Fruit fly (Drosophila melanogaster) whole organism, pupa: ENCODE results near the gene slp2.

Source experiments
- CG10348 ChIP-seq: fragments of 200-800 bp; sonication (Bioruptor generic); IDR thresholded peaks from 2 replicates; pipeline ENCODE4 v1.3.6; 2022; ENCODE audit warnings: missing biosample characterization, missing genetic modification characterization
- CG12605 ChIP-seq: fragments of 200-800 bp; sonication (Bioruptor generic); IDR thresholded peaks from 2 replicates; pipeline ENCODE4 v1.3.6; 2022; ENCODE audit warnings: missing biosample characterization, missing genetic modification characterization
- CG13204 ChIP-seq: fragments of 200-800 bp; sonication (Bioruptor generic); optimal IDR thresholded peaks from 2 replicates; lab custom pipeline; 2018; ENCODE audit warnings: missing biosample characterization, mild to moderate bottlenecking, missing genetic modification characterization, moderate library complexity
- CG14655 ChIP-seq: fragments of 200-800 bp; sonication (Bioruptor generic); optimal IDR thresholded peaks from 3 replicates; lab custom pipeline; 2017; ENCODE audit warnings: mild to moderate bottlenecking, missing biosample characterization, missing genetic modification reagents, missing genetic modification characterization
- CG15710 ChIP-seq: fragments of 200-800 bp; sonication (Bioruptor generic); optimal IDR thresholded peaks from 2 replicates; lab custom pipeline; 2018; ENCODE audit warnings: missing biosample characterization, mild to moderate bottlenecking, missing genetic modification characterization, moderate library complexity
- CG17806 ChIP-seq: fragments of 200-800 bp; sonication (Bioruptor generic); optimal IDR thresholded peaks from 2 replicates; lab custom pipeline; 2018; ENCODE audit warnings: missing biosample characterization, mild to moderate bottlenecking, missing genetic modification characterization, moderate library complexity
- CG32121 ChIP-seq: fragments of 200-800 bp; sonication (Bioruptor generic); IDR thresholded peaks from 2 replicates; pipeline ENCODE4 v1.3.6; 2022; ENCODE audit warnings: missing biosample characterization, missing genetic modification characterization
- CG34367 ChIP-seq: fragments of 200-800 bp; sonication (Bioruptor generic); optimal IDR thresholded peaks from 2 replicates; lab custom pipeline; 2018; ENCODE audit warnings: missing biosample characterization, mild to moderate bottlenecking, missing genetic modification characterization
- CG4496 ChIP-seq: fragments of 200-800 bp; sonication (Bioruptor generic); IDR thresholded peaks from 3 replicates; pipeline ENCODE4 v1.3.6; 2022; ENCODE audit warnings: missing biosample characterization, missing genetic modification characterization
- CG8159 ChIP-seq: fragments of 200-800 bp; sonication (Bioruptor generic); optimal IDR thresholded peaks from 3 replicates; lab custom pipeline; 2018; ENCODE audit warnings: missing biosample characterization, mild to moderate bottlenecking, missing genetic modification characterization, moderate library complexity
- CG8301 ChIP-seq: fragments of 200-800 bp; sonication (Bioruptor generic); optimal IDR thresholded peaks from 2 replicates; lab custom pipeline; 2018; ENCODE audit warnings: missing biosample characterization, mild to moderate bottlenecking, missing genetic modification characterization
- CG9948 ChIP-seq: fragments of 200-800 bp; sonication (Bioruptor generic); optimal IDR thresholded peaks from 2 replicates; lab custom pipeline; 2018; ENCODE audit warnings: missing biosample characterization, mild to moderate bottlenecking, missing genetic modification characterization, moderate library complexity
- D1 ChIP-seq: fragments of 200-800 bp; sonication (Bioruptor generic); optimal IDR thresholded peaks from 2 replicates; lab custom pipeline; 2018; ENCODE audit warnings: missing biosample characterization, mild to moderate bottlenecking, missing genetic modification characterization, moderate library complexity
- EcR ChIP-seq: fragments of 200-800 bp; sonication (Bioruptor generic); optimal IDR thresholded peaks from 3 replicates; lab custom pipeline; 2019; ENCODE audit warnings: missing biosample characterization, missing genetic modification characterization, mild to moderate bottlenecking, moderate library complexity, missing genetic modification reagents
- Ets98B ChIP-seq: fragments of 200-800 bp; sonication (Bioruptor generic); IDR thresholded peaks from 2 replicates; pipeline ENCODE4 v1.3.6; 2022; ENCODE audit warnings: missing biosample characterization, missing genetic modification characterization
- Pif1A ChIP-seq: fragments of 200-800 bp; sonication (Bioruptor generic); optimal IDR thresholded peaks from 3 replicates; lab custom pipeline; 2016; ENCODE audit warnings: missing biosample characterization, missing genetic modification characterization
- Pif1B ChIP-seq: fragments of 200-800 bp; sonication (Bioruptor generic); optimal IDR thresholded peaks from 3 replicates; lab custom pipeline; 2016; ENCODE audit warnings: missing biosample characterization, missing genetic modification characterization
- Snoo ChIP-seq: fragments of 200-800 bp; sonication (Bioruptor generic); optimal IDR thresholded peaks from 3 replicates; lab custom pipeline; 2017; ENCODE audit warnings: missing biosample characterization, mild to moderate bottlenecking, missing genetic modification characterization, inconsistent platforms
- fd96Ca ChIP-seq: fragments of 200-800 bp; sonication (Bioruptor generic); IDR thresholded peaks from 3 replicates; pipeline ENCODE4 v1.3.6; 2022; ENCODE audit warnings: missing biosample characterization, missing genetic modification characterization
- gl ChIP-seq: fragments of 200-800 bp; sonication (Bioruptor generic); optimal IDR thresholded peaks from 2 replicates; lab custom pipeline; 2018; ENCODE audit warnings: missing biosample characterization, mild to moderate bottlenecking, missing genetic modification characterization
- rn ChIP-seq: fragments of 200-800 bp; sonication (Bioruptor generic); IDR thresholded peaks from 2 replicates; pipeline ENCODE4 v1.3.6; 2022; ENCODE audit warnings: missing biosample characterization, missing genetic modification characterization

The slp2 gene

dm6 chr2L:3836440-3836890 is at the start of gene slp2:
TSS of gene slp2 (plus strand) at chr2L:3836840.
- TF ChIP-seq CG8159 (tag; lab: Kevin White, UChicago) (peak; percentile 34), CG32121 (GFP tag; lab: Robert Waterston, UW) (peak; percentile 28; the same call in 1 of the 2 replicates), CG10348 (GFP tag; lab: Robert Waterston, UW) (no peak)
- TF ChIP-seq, all 21 proteins: peak for 2

dm6 chr2L:3787028-3787427 is 49.6 kb upstream of the slp2 start, which contains the start of gene bark:
TSS of gene bark (plus strand) at chr2L:3787167.
- TF ChIP-seq Ets98B (GFP tag; lab: Robert Waterston, UW): peak; percentile 71; the same call in 1 of the 2 replicates
- TF ChIP-seq gl (tag; lab: Kevin White, UChicago): peak; percentile 25
- no peak for TF ChIP-seq CG8159 (tag; lab: Kevin White, UChicago)
- peak; percentile 60 for TF ChIP-seq Pif1B (GFP tag; lab: Kevin White, UChicago)
- TF ChIP-seq CG17806 (tag; lab: Kevin White, UChicago): no peak
- peak; percentile 64 for TF ChIP-seq Pif1A
- 0 out of 3 replicates have a peak, but pooled peaks have one; percentile 39 for TF ChIP-seq fd96Ca
- TF ChIP-seq CG12605: 0 out of 2 replicates have a peak, but pooled peaks have one; percentile 22
- TF ChIP-seq CG32121 (GFP tag; lab: Robert Waterston, UW): peak; percentile 62
- no peak for TF ChIP-seq CG8301 (tag; lab: Kevin White, UChicago)
- TF ChIP-seq EcR (GFP tag; lab: Kevin White, UChicago): peak; percentile 48
- TF ChIP-seq CG4496 (GFP tag; lab: Robert Waterston, UW): 0 out of 3 replicates have a peak, but pooled peaks have one; percentile 40
- no peak for TF ChIP-seq CG14655 (GFP tag; lab: Kevin White, UChicago)
- TF ChIP-seq CG34367 (tag; lab: Kevin White, UChicago): no peak
- TF ChIP-seq CG13204 (GFP tag; lab: Kevin White, UChicago): peak; percentile 55
- TF ChIP-seq, all 21 proteins: peak for 10

- TF ChIP-seq Ets98B (GFP tag; lab: Robert Waterston, UW) (no peak), CG9948 (tag; lab: Kevin White, UChicago) (no peak)
Measured at dm6 chr2L:3788150-3788549, 48.5 kb upstream of the slp2 start.

- TF ChIP-seq EcR (GFP tag; lab: Kevin White, UChicago) (no peak), CG8159 (tag; lab: Kevin White, UChicago) (peak; percentile 55), CG17806 (tag; lab: Kevin White, UChicago) (peak; percentile 39), CG13204 (GFP tag; lab: Kevin White, UChicago) (no peak), CG8301 (tag; lab: Kevin White, UChicago) (no peak), Pif1B (GFP tag; lab: Kevin White, UChicago) (no peak), Pif1A (peak; percentile 0), Ets98B (GFP tag; lab: Robert Waterston, UW) (peak; percentile 74), CG15710 (tag; lab: Kevin White, UChicago) (peak; percentile 55), fd96Ca (0 out of 3 replicates have a peak, but pooled peaks have one; percentile 18), rn (GFP tag; lab: Robert Waterston, UW) (peak; percentile 62), Snoo (tag; lab: Kevin White, UChicago) (peak; percentile 25), CG4496 (GFP tag; lab: Robert Waterston, UW) (peak; percentile 75), CG14655 (GFP tag; lab: Kevin White, UChicago) (peak; percentile 54), gl (tag; lab: Kevin White, UChicago) (no peak), CG9948 (tag; lab: Kevin White, UChicago) (peak; percentile 44), D1 (no peak), CG10348 (GFP tag; lab: Robert Waterston, UW) (no peak), CG34367 (tag; lab: Kevin White, UChicago) (no peak), CG12605 (peak; percentile 52; the same call in 1 of the 2 replicates), CG32121 (GFP tag; lab: Robert Waterston, UW) (peak; percentile 74)
- TF ChIP-seq, all 21 proteins: peak for 13
Measured at dm6 chr2L:3789290-3790067, 47.2 kb upstream of the slp2 start.

dm6 chr2L:3791629-3792028 is 45.0 kb upstream of the slp2 start:
- no peak for TF ChIP-seq CG14655 (GFP tag; lab: Kevin White, UChicago)
- TF ChIP-seq, all 21 proteins: peak for 0

dm6 chr2L:3802818-3803456 is 33.7 kb upstream of the slp2 start:
- TF ChIP-seq CG10348 (GFP tag; lab: Robert Waterston, UW): no peak
- TF ChIP-seq CG8159 (tag; lab: Kevin White, UChicago): peak; percentile 78
- TF ChIP-seq Pif1A: peak; percentile 42
- peak; percentile 49 for TF ChIP-seq CG8301 (tag; lab: Kevin White, UChicago)
- TF ChIP-seq Ets98B (GFP tag; lab: Robert Waterston, UW): peak; percentile 76
- TF ChIP-seq rn (GFP tag; lab: Robert Waterston, UW): no peak; the same call in 1 of the 2 replicates
- TF ChIP-seq CG17806 (tag; lab: Kevin White, UChicago): peak; percentile 76
- TF ChIP-seq Pif1B (GFP tag; lab: Kevin White, UChicago): peak; percentile 33
- TF ChIP-seq D1: peak; percentile 7
- TF ChIP-seq CG34367 (tag; lab: Kevin White, UChicago): peak; percentile 66
- no peak for TF ChIP-seq CG13204 (GFP tag; lab: Kevin White, UChicago)
- peak; percentile 88 for TF ChIP-seq CG4496 (GFP tag; lab: Robert Waterston, UW)
- peak; percentile 76 for TF ChIP-seq CG9948 (tag; lab: Kevin White, UChicago)
- TF ChIP-seq EcR (GFP tag; lab: Kevin White, UChicago): no peak
- TF ChIP-seq CG14655 (GFP tag; lab: Kevin White, UChicago): peak; percentile 79
- 0 out of 3 replicates have a peak, but pooled peaks have one; percentile 21 for TF ChIP-seq fd96Ca
- peak; percentile 81 for TF ChIP-seq CG15710 (tag; lab: Kevin White, UChicago)
- peak; percentile 51 for TF ChIP-seq gl (tag; lab: Kevin White, UChicago)
- peak; percentile 74 for TF ChIP-seq Snoo (tag; lab: Kevin White, UChicago)
- TF ChIP-seq CG32121 (GFP tag; lab: Robert Waterston, UW): peak; percentile 73
- TF ChIP-seq CG12605: peak; percentile 92
